Worm (Caenorhabditis elegans): ENCODE results near the gene gsp-1.
A peak's percentile ranks its signal among the peaks of the same experiment; 100 is the strongest.

Gene gsp-1

DNA sequence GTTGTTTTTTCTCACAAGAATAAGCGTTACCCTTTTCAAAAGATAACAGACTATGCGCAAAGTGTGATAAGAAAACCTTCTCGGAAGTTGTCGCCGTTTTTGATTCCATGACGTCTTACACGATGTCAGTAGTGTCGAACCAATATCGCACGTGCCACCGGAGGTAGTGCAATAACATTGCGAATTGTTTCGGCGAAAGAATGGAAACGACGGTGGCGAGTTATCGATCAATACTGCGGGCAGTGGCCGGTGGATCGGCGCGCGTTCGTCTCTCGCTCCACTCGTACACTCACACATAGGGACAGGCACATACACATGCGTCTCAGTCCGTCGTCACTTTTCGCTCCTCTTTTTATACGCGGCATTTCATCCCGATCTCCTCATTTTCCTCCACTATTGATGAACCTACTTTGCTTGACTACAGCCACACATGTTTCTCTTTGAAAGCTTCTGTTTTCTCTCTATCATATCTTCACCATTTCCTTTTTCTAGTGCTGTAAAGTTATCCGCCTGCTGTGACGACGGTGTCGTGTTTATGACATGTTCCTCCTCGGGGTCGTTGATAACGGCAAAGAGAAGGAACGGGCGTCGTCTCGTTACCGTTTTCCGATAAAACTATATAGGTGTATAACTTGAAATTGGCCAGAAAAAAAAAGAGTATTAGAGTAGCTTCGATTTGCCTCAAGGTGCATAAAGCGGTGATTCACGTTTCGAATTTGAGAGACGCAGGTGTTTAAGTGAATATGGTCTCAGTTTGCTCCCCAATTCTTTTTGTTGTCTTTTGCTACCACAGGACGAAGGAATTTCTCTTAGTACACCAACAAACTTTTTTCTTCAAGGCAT, 884 bp upstream of the gsp-1 start (continued):
- peak; percentile 43 for TF ChIP-seq ceh-28 (tag; optimal IDR thresholded peaks at IDR 0.05)
- peak; percentile 79 for TF ChIP-seq dmd-6 (GFP tag; IDR thresholded peaks at IDR 0.05)
- TF ChIP-seq hlh-30 (tag; optimal IDR thresholded peaks at IDR 0.05; ENCODE audit: insufficient read depth) = peak; percentile 24
- TF ChIP-seq dve-1 (tag; optimal IDR thresholded peaks at IDR 0.05; ENCODE audit: insufficient read depth) = peak; percentile 64
- peak; percentile 73 for TF ChIP-seq hlh-11 (tag; optimal IDR thresholded peaks at IDR 0.05)
- TF ChIP-seq daf-16 (GFP tag; optimal IDR thresholded peaks at IDR 0.05) = peak in 1 of 2 experiments; percentile 73
- TF ChIP-seq daf-16 (tag; optimal IDR thresholded peaks at IDR 0.05) = peak; percentile 67
- TF ChIP-seq lsy-2 (tag; optimal IDR thresholded peaks at IDR 0.05) = peak in 1 of 2 experiments; percentile 6
- TF ChIP-seq php-3 (GFP tag; IDR thresholded peaks at IDR 0.05) = no peak
- TF ChIP-seq spr-3 (GFP tag; optimal IDR thresholded peaks at IDR 0.05) = no peak
- TF ChIP-seq hif-1 (tag; optimal IDR thresholded peaks at IDR 0.05) = no peak
- TF ChIP-seq set-16 (GFP tag; IDR thresholded peaks at IDR 0.05) = peak; percentile 45; the same call in 1 of the 2 replicates
- TF ChIP-seq D1046.2 (GFP tag; IDR thresholded peaks at IDR 0.05) = no peak
- TF ChIP-seq nhr-102 (tag; optimal IDR thresholded peaks at IDR 0.05) = no peak
- TF ChIP-seq vab-7 (GFP tag; IDR thresholded peaks at IDR 0.05) = no peak
- peak; percentile 63 for TF ChIP-seq nhr-11 (tag; optimal IDR thresholded peaks at IDR 0.05)
- TF ChIP-seq skn-1 (tag; optimal IDR thresholded peaks at IDR 0.05) = no peak
- no peak for TF ChIP-seq jun-1 (tag; optimal IDR thresholded peaks at IDR 0.05)
- TF ChIP-seq lin-29 (GFP tag; IDR thresholded peaks at IDR 0.05) = no peak
- TF ChIP-seq lir-3 (tag; optimal IDR thresholded peaks at IDR 0.05) = no peak
- no peak for TF ChIP-seq ceh-82 (tag; optimal IDR thresholded peaks at IDR 0.05)
- TF ChIP-seq mep-1 (tag; optimal IDR thresholded peaks at IDR 0.05) = peak; percentile 11
- TF ChIP-seq nhr-42 (GFP tag; IDR thresholded peaks at IDR 0.05) = no peak
- no peak for TF ChIP-seq nhr-111 (GFP tag; optimal IDR thresholded peaks at IDR 0.05)
- no peak; the same call in 1 of the 2 replicates for TF ChIP-seq nhr-41 (GFP tag; IDR thresholded peaks at IDR 0.05)
- no peak for TF ChIP-seq lin-13 (GFP tag; optimal IDR thresholded peaks at IDR 0.05)

- no peak for TF ChIP-seq lin-39 (tag; optimal IDR thresholded peaks at IDR 0.05)
- TF ChIP-seq set-16 (GFP tag; IDR thresholded peaks at IDR 0.05) = no peak
- TF ChIP-seq zfp-2 (tag; optimal IDR thresholded peaks at IDR 0.05) = no peak
- TF ChIP-seq unc-130 (GFP tag; optimal IDR thresholded peaks at IDR 0.05) = no peak
- no peak for TF ChIP-seq hlh-11 (tag; optimal IDR thresholded peaks at IDR 0.05)
- TF ChIP-seq sdz-12 (GFP tag; optimal IDR thresholded peaks at IDR 0.05) = no peak
- TF ChIP-seq F26F4.8 (GFP tag; conservative IDR thresholded peaks at IDR 0.05) = no peak
- TF ChIP-seq spr-1 (tag; optimal IDR thresholded peaks at IDR 0.05) = no peak
- TF ChIP-seq mxl-3 (GFP tag; optimal IDR thresholded peaks at IDR 0.05) = no peak
- TF ChIP-seq ceh-44 (GFP tag; IDR thresholded peaks at IDR 0.05) = no peak
- TF ChIP-seq Y105C5A.15 (GFP tag; IDR thresholded peaks at IDR 0.05) = no peak
- no peak for TF ChIP-seq ztf-11 (tag; optimal IDR thresholded peaks at IDR 0.05)
- TF ChIP-seq lir-3 (tag; optimal IDR thresholded peaks at IDR 0.05) = no peak
- no peak for TF ChIP-seq zip-2 (tag; optimal IDR thresholded peaks at IDR 0.05)
- TF ChIP-seq R02D3.7 (tag; optimal IDR thresholded peaks at IDR 0.05) = no peak
Measured at ce11 chrV:10683458-10683857, 1.2 kb downstream of the gsp-1 start.

- TF ChIP-seq gei-8 (GFP tag; optimal IDR thresholded peaks at IDR 0.05) (no peak), spr-3 (GFP tag; optimal IDR thresholded peaks at IDR 0.05) (no peak), cey-2 (tag; optimal IDR thresholded peaks at IDR 0.05; ENCODE audit: borderline replicate concordance, insufficient read depth) (no peak), jun-1 (tag; optimal IDR thresholded peaks at IDR 0.05) (no peak), dmd-8 (GFP tag; IDR thresholded peaks at IDR 0.05) (no peak), lsy-2 (tag; optimal IDR thresholded peaks at IDR 0.05) (no peak), F44E2.7 (GFP tag; IDR thresholded peaks at IDR 0.05) (no peak), fkh-10 (GFP tag; optimal IDR thresholded peaks at IDR 0.05) (peak; percentile 18), php-3 (GFP tag; IDR thresholded peaks at IDR 0.05) (no peak), egl-43 (GFP tag; IDR thresholded peaks at IDR 0.05) (no peak), ces-1 (GFP tag; optimal IDR thresholded peaks at IDR 0.05) (peak; percentile 23), nhr-41 (GFP tag; IDR thresholded peaks at IDR 0.05) (no peak), mes-2 (tag; optimal IDR thresholded peaks at IDR 0.05; ENCODE audit: poor library complexity, severe bottlenecking) (no peak)
Measured at ce11 chrV:10684748-10685147, 2.5 kb downstream of the gsp-1 start.

All from whole organism, L4 larva.